Worm (Caenorhabditis elegans): ENCODE data around the gene C46F4.3.

Gene C46F4.3

DNA sequence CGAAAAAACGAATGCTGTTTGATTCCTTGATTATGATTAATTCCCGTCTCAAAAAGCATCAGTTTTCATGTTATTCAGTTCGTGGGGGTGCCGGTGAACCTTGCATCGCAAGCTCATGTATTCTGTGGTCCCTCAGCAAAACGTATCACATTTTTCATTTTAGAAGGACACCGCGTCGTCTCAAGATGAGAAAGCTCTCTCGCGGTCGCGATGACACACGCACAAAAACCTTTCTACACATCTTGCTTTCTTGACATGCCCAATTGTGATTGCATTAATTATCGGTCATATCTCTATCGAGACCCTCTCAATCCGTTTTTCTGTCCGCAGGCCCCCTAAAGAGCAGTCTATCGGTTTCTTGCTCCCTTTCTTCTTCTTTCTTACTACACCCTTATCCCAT is 20.6 kb downstream of the C46F4.3 start:
- peak; percentile 39 for TF ChIP-seq ces-1 (GFP tag; optimal IDR thresholded peaks at IDR 0.05)
- TF ChIP-seq unc-120 (tag; optimal IDR thresholded peaks at IDR 0.05; ENCODE audit: poor library complexity, severe bottlenecking) = no peak
- TF ChIP-seq hlh-1 (tag; optimal IDR thresholded peaks at IDR 0.05) = no peak

DNA sequence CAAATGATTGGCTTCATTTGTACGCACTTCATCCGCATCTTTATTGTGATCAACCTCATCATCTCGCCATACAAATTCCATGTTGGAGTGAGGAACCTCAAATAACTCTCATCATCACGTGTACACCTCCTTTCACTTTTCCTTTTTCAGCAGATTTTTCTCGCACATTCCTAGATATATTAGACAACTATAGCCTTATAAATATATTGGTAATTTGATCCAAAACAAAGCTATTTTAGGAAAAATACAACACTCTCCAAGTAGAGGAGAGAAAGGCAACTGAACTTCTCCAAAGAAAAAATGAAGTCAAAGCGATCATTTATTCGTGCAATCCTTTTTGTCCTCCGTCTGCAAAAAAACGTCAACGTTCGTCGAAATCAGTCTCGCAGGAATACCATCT is 23.2 kb downstream of the C46F4.3 start, which contains the start of gene R07E4.1:
R07E4.1 (plus strand) TSS at position 301 of the 400 bp plus-strand sequence.
- TF ChIP-seq mls-2 (tag; optimal IDR thresholded peaks at IDR 0.05) (no peak), ztf-11 (tag; optimal IDR thresholded peaks at IDR 0.05) (no peak), sptf-1 (tag; optimal IDR thresholded peaks at IDR 0.05) (no peak), lin-13 (tag; optimal IDR thresholded peaks at IDR 0.05) (no peak), nhr-2 (tag; optimal IDR thresholded peaks at IDR 0.05) (no peak), M03D4.4 (tag; optimal IDR thresholded peaks at IDR 0.05) (no peak), tbx-8 (GFP tag; optimal IDR thresholded peaks at IDR 0.05) (no peak), blmp-1 (tag; optimal IDR thresholded peaks at IDR 0.05) (no peak), flh-1 (GFP tag; optimal IDR thresholded peaks at IDR 0.05) (no peak), drap-1 (GFP tag; optimal IDR thresholded peaks at IDR 0.05) (no peak), ceh-83 (GFP tag; optimal IDR thresholded peaks at IDR 0.05) (no peak), elt-3 (tag; optimal IDR thresholded peaks at IDR 0.05) (no peak), unc-120 (tag; optimal IDR thresholded peaks at IDR 0.05; ENCODE audit: poor library complexity, severe bottlenecking) (no peak), nhr-12 (tag; optimal IDR thresholded peaks at IDR 0.05) (no peak), ceh-43 (GFP tag; optimal IDR thresholded peaks at IDR 0.05) (no peak), unc-39 (tag; optimal IDR thresholded peaks at IDR 0.05) (no peak), pha-4 (tag; optimal IDR thresholded peaks at IDR 0.05) (no peak), bed-3 (GFP tag; optimal IDR thresholded peaks at IDR 0.05) (no peak), unc-62 (GFP tag; optimal IDR thresholded peaks at IDR 0.05) (no peak), nhr-237 (tag; optimal IDR thresholded peaks at IDR 0.05) (no peak)

DNA sequence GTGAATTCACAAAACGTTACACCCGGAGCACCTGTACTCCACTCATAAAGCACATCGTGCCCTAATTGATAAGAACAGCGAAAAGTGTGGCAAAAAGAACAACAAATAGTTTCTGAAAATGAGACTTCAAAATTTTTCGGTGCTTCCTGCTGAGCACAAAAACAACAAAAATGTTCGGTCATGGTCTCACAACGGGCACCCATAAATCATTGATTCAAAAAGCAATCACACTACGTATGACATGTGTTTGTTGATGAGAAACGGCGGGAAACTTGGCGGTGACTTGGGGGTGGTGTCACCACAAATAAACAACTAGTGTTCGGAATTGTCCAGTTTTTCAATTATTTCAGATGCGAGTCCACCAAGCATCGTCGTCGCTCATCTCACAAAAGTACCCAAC is 25.3 kb downstream of the C46F4.3 start:
- TF ChIP-seq mep-1 (tag; optimal IDR thresholded peaks at IDR 0.05) (no peak), unc-62 (GFP tag; optimal IDR thresholded peaks at IDR 0.05) (no peak), nhr-2 (tag; optimal IDR thresholded peaks at IDR 0.05) (no peak), bed-3 (GFP tag; optimal IDR thresholded peaks at IDR 0.05) (no peak), pha-4 (tag; optimal IDR thresholded peaks at IDR 0.05) (no peak), nhr-76 (tag; optimal IDR thresholded peaks at IDR 0.05) (no peak), flh-1 (GFP tag; optimal IDR thresholded peaks at IDR 0.05) (no peak), blmp-1 (tag; optimal IDR thresholded peaks at IDR 0.05) (no peak)

DNA sequence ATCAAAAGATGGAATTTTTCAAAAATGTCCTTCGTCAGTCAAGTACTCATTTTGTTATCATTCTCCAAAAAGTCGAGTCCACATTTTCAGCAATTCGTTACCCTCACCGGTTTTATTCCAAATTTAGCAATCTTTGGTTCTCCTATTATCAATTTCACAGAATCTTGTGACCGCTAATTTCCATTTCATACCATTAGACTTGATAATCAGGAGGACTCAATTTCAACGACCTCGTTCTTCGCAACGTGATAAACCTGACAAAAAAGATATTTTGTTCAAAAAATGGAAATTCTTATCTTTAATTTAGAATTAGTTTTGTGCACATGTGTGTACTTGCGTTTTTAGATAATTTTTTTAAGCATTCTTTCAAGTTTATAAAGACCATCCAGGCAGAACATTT is 27.0 kb downstream of the C46F4.3 start:
- TF ChIP-seq ztf-11 (tag; optimal IDR thresholded peaks at IDR 0.05) = no peak

DNA sequence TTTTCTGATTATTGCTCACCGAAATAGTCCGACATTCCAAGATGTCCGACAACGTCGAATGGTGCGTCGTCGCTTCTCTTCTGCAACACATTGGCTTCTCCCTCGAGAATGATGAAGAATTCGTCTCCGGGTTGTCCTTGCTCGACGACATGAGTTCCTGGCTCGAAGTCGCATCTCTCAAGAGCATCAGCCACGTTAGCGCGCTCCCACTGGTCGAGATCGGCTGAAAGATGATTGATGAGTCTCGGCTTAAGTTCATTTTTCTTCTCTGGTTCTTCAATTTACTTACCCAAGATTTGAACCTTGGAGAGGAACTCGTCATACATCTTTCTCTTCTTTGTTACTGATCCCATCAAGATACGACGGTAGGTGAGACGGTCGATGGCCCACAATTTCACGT is 36.6 kb downstream of the C46F4.3 start:
- TF ChIP-seq nhr-28 (tag; optimal IDR thresholded peaks at IDR 0.05) (no peak), mab-5 (tag; optimal IDR thresholded peaks at IDR 0.05) (no peak), ceh-43 (GFP tag; optimal IDR thresholded peaks at IDR 0.05) (no peak), snpc-4 (tag; optimal IDR thresholded peaks at IDR 0.05) (no peak), sem-2 (GFP tag; optimal IDR thresholded peaks at IDR 0.05) (no peak), cnd-1 (tag; optimal IDR thresholded peaks at IDR 0.05) (no peak), unc-120 (tag; optimal IDR thresholded peaks at IDR 0.05; ENCODE audit: poor library complexity, severe bottlenecking) (no peak), lsy-2 (tag; optimal IDR thresholded peaks at IDR 0.05) (no peak), nhr-2 (tag; optimal IDR thresholded peaks at IDR 0.05) (no peak), flh-1 (GFP tag; optimal IDR thresholded peaks at IDR 0.05) (no peak)

DNA sequence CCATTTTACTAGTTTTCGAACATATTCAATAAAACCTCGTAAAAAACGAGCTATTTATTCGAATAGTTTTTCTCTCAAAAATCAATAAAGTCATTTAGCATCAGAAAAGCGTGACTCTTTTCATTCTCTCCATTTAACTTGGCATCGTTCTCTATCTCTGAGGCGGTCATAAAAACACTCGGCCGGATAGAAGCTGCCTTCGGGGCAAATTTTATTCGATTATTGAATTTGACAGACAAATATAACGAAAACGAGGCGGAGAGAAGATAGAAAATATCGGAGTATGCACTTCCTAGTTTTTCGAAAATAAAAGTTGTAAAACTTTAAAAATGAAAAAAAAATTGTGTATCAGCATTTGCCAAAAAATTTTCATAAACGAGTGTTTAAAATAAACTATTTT is 39.7 kb downstream of the C46F4.3 start:
- peak; percentile 93 for TF ChIP-seq ces-1 (GFP tag; optimal IDR thresholded peaks at IDR 0.05)
- TF ChIP-seq pha-4 (tag; optimal IDR thresholded peaks at IDR 0.05) = no peak

DNA sequence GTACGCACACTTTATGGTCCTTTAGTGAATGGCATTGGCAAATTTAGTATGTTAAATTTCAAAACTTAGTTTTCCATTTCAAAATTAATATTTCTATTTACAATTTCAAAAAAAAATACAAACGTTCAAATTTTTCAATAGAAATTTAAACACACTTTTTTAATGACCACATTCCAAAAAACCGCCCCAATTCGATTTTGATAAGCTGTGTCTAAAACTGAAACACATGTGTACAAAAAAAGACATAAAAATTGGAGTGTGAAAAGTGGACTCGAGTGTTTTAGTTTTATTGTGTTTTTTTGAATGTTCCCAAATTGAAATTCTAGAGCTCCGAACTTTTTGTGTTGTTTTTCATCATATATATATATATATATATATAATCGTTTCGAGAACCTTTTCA is 40.2 kb downstream of the C46F4.3 start:
- TF ChIP-seq nhr-2 (tag; optimal IDR thresholded peaks at IDR 0.05) = no peak
- no peak for TF ChIP-seq zip-8 (tag; optimal IDR thresholded peaks at IDR 0.05)
- no peak for TF ChIP-seq ceh-83 (GFP tag; optimal IDR thresholded peaks at IDR 0.05)

All from whole organism, mixed stage, embryonic.